Worm (Caenorhabditis elegans) whole organism, L1 larva: ENCODE results near the gene irld-61.

Experiments used
- C04F5.9 ChIP-seq: sonication (generic microtip); optimal IDR thresholded peaks from 2 replicates; lab custom pipeline; 2016; ENCODE audit warnings: missing genetic modification characterization, missing compliant biosample characterization
- C34B4.2 ChIP-seq: sonication (generic microtip); optimal IDR thresholded peaks from 2 replicates; lab custom pipeline; 2017; ENCODE audit warnings: mild to moderate bottlenecking, missing genetic modification characterization, missing compliant biosample characterization
- alr-1 ChIP-seq: fragments of 200-800 bp; sonication (Bioruptor generic); optimal IDR thresholded peaks from 2 replicates; lab custom pipeline; 2018; ENCODE audit warnings: borderline replicate concordance, mild to moderate bottlenecking, missing genetic modification characterization, missing compliant biosample characterization
- aly-2 ChIP-seq: fragments of 150-350 bp; optimal IDR thresholded peaks from 2 replicates; lab custom pipeline; 2014; ENCODE audit warnings: missing biosample characterization, missing genetic modification characterization
- blmp-1 ChIP-seq: fragments of 150-350 bp; optimal IDR thresholded peaks from 2 replicates; lab custom pipeline; 2014; ENCODE audit warnings: missing biosample characterization, missing genetic modification characterization
- ceh-63 ChIP-seq: fragments of 200-800 bp; sonication (Bioruptor generic); optimal IDR thresholded peaks from 2 replicates; lab custom pipeline; 2018; ENCODE audit warnings: mild to moderate bottlenecking, missing genetic modification characterization, missing compliant biosample characterization
- ceh-82 ChIP-seq, 3 experiments: fragments of 150-350 bp in 1 of 3; sonication (generic microtip) in 2 of 3; optimal IDR thresholded peaks; 2 replicates each; lab custom pipeline; 2014 to 2017; ENCODE audit warnings: missing biosample characterization in 3 of 3, missing genetic modification characterization in 3 of 3
- ceh-88 ChIP-seq: fragments of 200-800 bp; sonication (Bioruptor generic); IDR thresholded peaks from 2 replicates; pipeline ENCODE4 v1.3.6; 2022; ENCODE audit warnings: missing genetic modification characterization, missing compliant biosample characterization
- dpl-1 ChIP-seq, 3 experiments: fragments of 150-350 bp in 2 of 3; sonication (generic microtip) in 1 of 3; optimal IDR thresholded peaks; 2 replicates each; lab custom pipeline; 2014 to 2017; ENCODE audit warnings: missing biosample characterization in 3 of 3, missing genetic modification characterization in 3 of 3, missing genetic modification reagents in 3 of 3
- efl-1 ChIP-seq, 4 experiments: fragments of 150-350 bp; optimal IDR thresholded peaks in 3 of 4; peaks in 1 of 4; 1 replicate in 1 of 4; 2 replicates in 3 of 4; lab custom pipeline; 2014; ENCODE audit warnings: missing biosample characterization in 2 of 4, missing genetic modification characterization in 2 of 4, missing genetic modification reagents in 2 of 4
- efl-3 ChIP-seq: fragments of 200-800 bp; sonication (Bioruptor generic); optimal IDR thresholded peaks from 2 replicates; lab custom pipeline; 2018; ENCODE audit warnings: mild to moderate bottlenecking, missing genetic modification characterization, missing compliant biosample characterization
- elt-2 ChIP-seq: sonication (generic microtip); optimal IDR thresholded peaks from 2 replicates; lab custom pipeline; 2016; ENCODE audit warnings: missing genetic modification characterization, mild to moderate bottlenecking, inconsistent platforms, missing compliant biosample characterization, missing genetic modification reagents
- lin-14 ChIP-seq: fragments of 200-800 bp; sonication (Bioruptor generic); optimal IDR thresholded peaks from 2 replicates; lab custom pipeline; 2018; ENCODE audit warnings: mild to moderate bottlenecking, missing genetic modification characterization, moderate library complexity, missing compliant biosample characterization
- lin-15B ChIP-seq: fragments of 150-350 bp; sonication (generic microtip); optimal IDR thresholded peaks from 3 replicates; lab custom pipeline; 2014; ENCODE audit warnings: missing biosample characterization, missing genetic modification characterization
- lin-35 ChIP-seq, 2 experiments: fragments of 150-350 bp; optimal IDR thresholded peaks; 2 replicates each; lab custom pipeline; 2014; ENCODE audit warnings: missing biosample characterization in 2 of 2, missing genetic modification characterization in 2 of 2, missing genetic modification reagents in 2 of 2
- lin-39 ChIP-seq: fragments of 150-350 bp; optimal IDR thresholded peaks from 2 replicates; lab custom pipeline; 2014; ENCODE audit warnings: missing biosample characterization, missing genetic modification reagents, missing genetic modification characterization
- lsy-2 ChIP-seq, 2 experiments: fragments of 150-350 bp; optimal IDR thresholded peaks; 2 replicates each; lab custom pipeline; 2014; ENCODE audit warnings: missing biosample characterization in 2 of 2, missing genetic modification characterization in 2 of 2
- mep-1 ChIP-seq: fragments of 150-350 bp; optimal IDR thresholded peaks from 2 replicates; lab custom pipeline; 2014; ENCODE audit warnings: missing biosample characterization, missing genetic modification characterization
- nhr-71 ChIP-seq: sonication (generic microtip); optimal IDR thresholded peaks from 2 replicates; lab custom pipeline; 2016; ENCODE audit warnings: mild to moderate bottlenecking, missing genetic modification characterization, moderate library complexity, missing compliant biosample characterization
- nhr-76 ChIP-seq: sonication (generic microtip); optimal IDR thresholded peaks from 2 replicates; lab custom pipeline; 2017; ENCODE audit warnings: missing biosample characterization, missing genetic modification characterization
- nhr-77 ChIP-seq: fragments of 150-350 bp; optimal IDR thresholded peaks from 2 replicates; lab custom pipeline; 2014; ENCODE audit warnings: missing biosample characterization, missing genetic modification characterization
- nhr-85 ChIP-seq: sonication (generic microtip); peaks from one replicate; lab custom pipeline; 2016; ENCODE audit warnings: missing genetic modification characterization, inconsistent platforms, missing compliant biosample characterization
- pax-3 ChIP-seq: fragments of 200-800 bp; sonication (Bioruptor generic); optimal IDR thresholded peaks from 2 replicates; lab custom pipeline; 2018; ENCODE audit warnings: mild to moderate bottlenecking, missing genetic modification characterization, moderate library complexity, missing compliant biosample characterization
- sptf-1 ChIP-seq: fragments of 150-350 bp; optimal IDR thresholded peaks from 2 replicates; lab custom pipeline; 2014; ENCODE audit warnings: missing biosample characterization, missing genetic modification characterization
- sup-37 ChIP-seq: fragments of 200-800 bp; sonication (Bioruptor generic); optimal IDR thresholded peaks from 2 replicates; lab custom pipeline; 2018; ENCODE audit warnings: mild to moderate bottlenecking, missing genetic modification characterization, missing compliant biosample characterization
- swsn-7 ChIP-seq: sonication (generic microtip); optimal IDR thresholded peaks from 2 replicates; lab custom pipeline; 2016; ENCODE audit warnings: missing genetic modification characterization, missing compliant biosample characterization
- tlp-1 ChIP-seq: fragments of 150-350 bp; optimal IDR thresholded peaks from 2 replicates; lab custom pipeline; 2014; ENCODE audit warnings: missing biosample characterization, missing genetic modification characterization
- unc-86 ChIP-seq: sonication (generic microtip); optimal IDR thresholded peaks from 2 replicates; lab custom pipeline; 2016; ENCODE audit warnings: missing genetic modification characterization, missing compliant biosample characterization
- zip-4 ChIP-seq: fragments of 200-800 bp; sonication (Bioruptor generic); optimal IDR thresholded peaks from 2 replicates; lab custom pipeline; 2018; ENCODE audit warnings: mild to moderate bottlenecking, missing genetic modification characterization, moderate library complexity, missing compliant biosample characterization

Gene irld-61

ce11 chrIII:12764241-12764640 lies at the start of gene irld-61, which contains the start of gene irld-19:
Gene irld-61, plus strand, starts transcription at chrIII:12764553.
Gene irld-19, minus strand, starts transcription at chrIII:12764341.
- TF ChIP-seq pax-3 (tag; lab: Kevin White, UChicago) (no peak), lin-14 (GFP tag; lab: Kevin White, UChicago) (no peak), lin-39 (tag; lab: Kevin White, UChicago) (no peak), ceh-88 (GFP tag; lab: Robert Waterston, UW) (no peak), ceh-82 (tag; optimal IDR thresholded peaks at IDR 0.05; lab: Kevin White, UChicago) (no peak), lin-15B (tag; lab: Kevin White, UChicago) (no peak), elt-2 (tag; lab: Kevin White, UChicago) (no peak)

ce11 chrIII:12728149-12728548 lies 36.2 kb upstream of the irld-61 start:
- TF ChIP-seq unc-86 (tag; lab: Kevin White, UChicago) (no peak), ceh-63 (GFP tag; lab: Kevin White, UChicago) (peak; percentile 14), alr-1 (peak; percentile 86)

- TF ChIP-seq dpl-1 (GFP tag; optimal IDR thresholded peaks at IDR 0.05; lab: Kevin White, UChicago) (peak; percentile 19 to 58 (median 55)), lin-35 (GFP tag; optimal IDR thresholded peaks at IDR 0.05; lab: Kevin White, UChicago) (peak in 1 of 2 experiments; percentile 81), sptf-1 (tag; lab: Kevin White, UChicago) (no peak), nhr-76 (tag; lab: Kevin White, UChicago) (no peak), aly-2 (peak; percentile 8), lsy-2 (tag; optimal IDR thresholded peaks at IDR 0.05; lab: Kevin White, UChicago) (no peak), efl-1 (optimal IDR thresholded peaks at IDR 0.05; lab: Kevin White, UChicago) (peak in 1 of 2 experiments; percentile 69), efl-1 (GFP tag; optimal IDR thresholded peaks at IDR 0.05 in 1 of 2; lab: Kevin White, UChicago) (peak; percentile 72 to 96)
- TF ChIP-seq, all 84 proteins: peak for 4
Observed at ce11 chrIII:12738935-12739334, 25.4 kb upstream of the irld-61 start.

- TF ChIP-seq tlp-1 (tag; lab: Kevin White, UChicago): no peak
- no peak for TF ChIP-seq C34B4.2 (tag; lab: Kevin White, UChicago)
- TF ChIP-seq sup-37 (GFP tag; lab: Kevin White, UChicago): no peak
- no peak for TF ChIP-seq zip-4 (GFP tag; lab: Kevin White, UChicago)
Observed at ce11 chrIII:12740313-12740712, 24.0 kb upstream of the irld-61 start.

- no peak for TF ChIP-seq efl-3
- no peak for TF ChIP-seq lin-14 (GFP tag; lab: Kevin White, UChicago)
- no peak for TF ChIP-seq C04F5.9 (tag; lab: Kevin White, UChicago)
- TF ChIP-seq swsn-7 (tag; lab: Kevin White, UChicago): no peak
- no peak for TF ChIP-seq efl-1 (optimal IDR thresholded peaks at IDR 0.05; lab: Kevin White, UChicago)
- peak in 1 of 2 experiments; percentile 43 for TF ChIP-seq efl-1 (GFP tag; optimal IDR thresholded peaks at IDR 0.05 in 1 of 2; lab: Kevin White, UChicago)
- TF ChIP-seq nhr-77 (tag; lab: Kevin White, UChicago): no peak
Observed at ce11 chrIII:12743515-12743914, 20.8 kb upstream of the irld-61 start.

ce11 chrIII:12746369-12746855 lies 17.9 kb upstream of the irld-61 start, which contains the start of gene Y111B2A.21:
Gene Y111B2A.21, plus strand, starts transcription at chrIII:12746419.
- no peak for TF ChIP-seq nhr-71 (tag; lab: Kevin White, UChicago)
- no peak for TF ChIP-seq efl-1 (optimal IDR thresholded peaks at IDR 0.05; lab: Kevin White, UChicago)
- TF ChIP-seq efl-1 (GFP tag; optimal IDR thresholded peaks at IDR 0.05 in 1 of 2; lab: Kevin White, UChicago): peak in 1 of 2 experiments; percentile 80
- TF ChIP-seq blmp-1 (tag; lab: Kevin White, UChicago): no peak
- TF ChIP-seq nhr-76 (tag; lab: Kevin White, UChicago): no peak
- TF ChIP-seq, all 84 proteins: peak for 1

- no peak for TF ChIP-seq mep-1 (tag; lab: Kevin White, UChicago)
- no peak for TF ChIP-seq efl-3
- TF ChIP-seq nhr-85 (tag; lab: Kevin White, UChicago): peak; percentile 14
Observed at ce11 chrIII:12750831-12751230, 13.5 kb upstream of the irld-61 start, which contains the start of the genes irld-60 and irld-20. Gene irld-60, minus strand, starts transcription at chrIII:12750931. Gene irld-20, plus strand, starts transcription at chrIII:12751109.
